Worm (Caenorhabditis elegans) whole organism, L1 larva: Measurements from ENCODE around the gene smoc-1.

ENCODE experiments used
- alr-1 ChIP-seq: fragments of 200-800 bp; sonication (Bioruptor generic); optimal IDR thresholded peaks from 2 replicates; lab custom pipeline; 2018; ENCODE audit warnings: borderline replicate concordance, mild to moderate bottlenecking, missing genetic modification characterization, missing compliant biosample characterization
- ceh-82 ChIP-seq, 3 experiments: fragments of 150-350 bp in 1 of 3; sonication (generic microtip) in 2 of 3; optimal IDR thresholded peaks; 2 replicates each; lab custom pipeline; 2014 to 2017; ENCODE audit warnings: missing biosample characterization in 3 of 3, missing genetic modification characterization in 3 of 3
- ces-1 ChIP-seq: fragments of 150-350 bp; optimal IDR thresholded peaks from 2 replicates; lab custom pipeline; 2014; ENCODE audit warnings: missing biosample characterization, missing genetic modification reagents, missing genetic modification characterization
- egl-27 ChIP-seq, 2 experiments: fragments of 150-350 bp in 1 of 2; sonication (generic microtip); optimal IDR thresholded peaks; 3 replicates each; lab custom pipeline; 2017 to 2018; ENCODE audit warnings: missing biosample characterization in 2 of 2, missing genetic modification characterization in 2 of 2, missing genetic modification reagents in 2 of 2
- fos-1 ChIP-seq: fragments of 150-350 bp; optimal IDR thresholded peaks from 2 replicates; lab custom pipeline; 2014; ENCODE audit warnings: missing biosample characterization, missing genetic modification characterization
- jun-1 ChIP-seq: fragments of 150-350 bp; optimal IDR thresholded peaks from 2 replicates; lab custom pipeline; 2014; ENCODE audit warnings: missing biosample characterization, missing genetic modification reagents, missing genetic modification characterization
- lin-13 ChIP-seq: fragments of 150-350 bp; optimal IDR thresholded peaks from 2 replicates; lab custom pipeline; 2014; ENCODE audit warnings: missing biosample characterization, missing genetic modification reagents, missing genetic modification characterization
- lin-15B ChIP-seq: fragments of 150-350 bp; sonication (generic microtip); optimal IDR thresholded peaks from 3 replicates; lab custom pipeline; 2014; ENCODE audit warnings: missing biosample characterization, missing genetic modification characterization
- nhr-11 ChIP-seq: fragments of 150-350 bp; optimal IDR thresholded peaks from 2 replicates; lab custom pipeline; 2014; ENCODE audit warnings: missing biosample characterization, missing genetic modification characterization
- unc-130 ChIP-seq: fragments of 150-350 bp; optimal IDR thresholded peaks from 2 replicates; lab custom pipeline; 2017; ENCODE audit warnings: missing biosample characterization, missing genetic modification characterization, inconsistent platforms
- unc-62 ChIP-seq: fragments of 150-350 bp; optimal IDR thresholded peaks from 2 replicates; lab custom pipeline; 2014; ENCODE audit warnings: missing biosample characterization, missing genetic modification reagents, missing genetic modification characterization
- zag-1 ChIP-seq: fragments of 150-350 bp; optimal IDR thresholded peaks from 2 replicates; lab custom pipeline; 2014; ENCODE audit warnings: missing biosample characterization, missing genetic modification characterization

DNA sequence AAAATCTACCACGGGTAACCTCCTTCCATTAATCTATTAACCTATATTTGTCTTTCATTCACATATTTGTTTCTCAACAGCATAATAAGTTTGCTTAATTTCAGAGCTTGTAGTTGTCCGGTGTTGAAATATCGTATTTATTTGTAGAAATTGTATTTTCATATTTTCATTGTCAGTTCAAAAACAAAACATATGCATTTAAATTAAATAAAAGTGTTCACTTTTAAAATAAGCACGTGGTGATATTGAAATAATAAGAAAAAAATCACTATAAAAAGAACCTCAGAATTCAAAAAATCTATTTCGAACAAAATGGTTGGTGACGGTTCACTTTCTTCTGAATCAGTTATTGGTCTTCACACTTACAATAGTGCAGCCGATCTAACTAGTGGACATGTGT lies 1.2 kb downstream of the smoc-1 start, which contains the start of gene T04F3.3:
- TF ChIP-seq egl-27 (tag; optimal IDR thresholded peaks at IDR 0.05; lab: Kevin White, UChicago) (no peak), lin-13 (no peak), zag-1 (tag; lab: Kevin White, UChicago) (no peak), ces-1 (GFP tag; lab: Kevin White, UChicago) (no peak), lin-15B (tag; lab: Kevin White, UChicago) (no peak), unc-130 (tag; lab: Kevin White, UChicago) (no peak), ceh-82 (tag; optimal IDR thresholded peaks at IDR 0.05; lab: Kevin White, UChicago) (no peak), fos-1 (tag; lab: Kevin White, UChicago) (no peak), unc-62 (GFP tag; lab: Kevin White, UChicago) (no peak), jun-1 (tag; lab: Kevin White, UChicago) (no peak), alr-1 (tag; lab: Kevin White, UChicago) (no peak), nhr-11 (tag; lab: Kevin White, UChicago) (no peak)
